Fruit fly (Drosophila melanogaster): ENCODE data around the gene Naa60.

Naa60 gene

DNA sequence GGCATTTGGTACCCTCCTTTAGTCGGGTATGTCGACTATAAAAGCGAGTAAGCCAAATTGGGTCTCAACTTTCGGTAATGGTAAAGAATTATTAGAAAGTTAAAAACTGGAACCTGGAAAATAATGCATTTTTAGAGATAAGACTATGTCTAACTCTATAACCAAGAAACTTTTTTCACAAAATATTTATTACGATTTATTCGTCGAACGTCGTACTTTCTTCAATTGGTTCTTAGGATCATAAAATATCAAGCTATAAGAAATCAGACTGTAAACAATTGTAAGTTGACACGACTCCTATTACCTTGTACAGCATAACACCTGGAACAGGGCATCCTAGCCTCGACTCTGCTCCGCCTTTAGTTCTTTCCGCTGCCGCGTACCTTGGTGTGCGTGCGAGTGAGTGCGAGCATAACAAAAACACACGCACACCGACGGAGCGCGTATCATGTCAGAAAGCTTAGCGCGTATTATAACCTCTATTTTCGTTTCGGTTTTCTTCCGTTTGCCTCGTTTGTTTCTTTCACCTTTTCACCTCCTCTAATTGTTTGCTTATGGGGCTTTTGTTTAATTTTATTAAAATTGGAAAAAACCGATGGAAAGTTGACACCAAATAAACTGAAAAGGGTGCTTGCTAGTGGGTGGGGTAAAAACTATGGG lies 33.7 kb upstream of the Naa60 start (continued):
- TF ChIP-seq NC2β (GFP tag; optimal IDR thresholded peaks at IDR 0.05) (peak; percentile 94), CG16863 (GFP tag; optimal IDR thresholded peaks at IDR 0.05) (peak; percentile 96), dati (GFP tag; IDR thresholded peaks at IDR 0.05) (peak; percentile 26; the same call in 1 of the 2 replicates), Dek (tag; optimal IDR thresholded peaks at IDR 0.05) (peak; percentile 94), eyg (GFP tag; optimal IDR thresholded peaks at IDR 0.05) (peak; percentile 95), Bgb (GFP tag; IDR thresholded peaks at IDR 0.05; ENCODE audit: partially characterized antibody) (no peak), Bteb2 (GFP tag; optimal IDR thresholded peaks at IDR 0.05) (peak; percentile 96), cato (GFP tag; optimal IDR thresholded peaks at IDR 0.05; ENCODE audit: borderline replicate concordance) (peak; percentile 96), CG5953 (GFP tag; IDR thresholded peaks at IDR 0.05) (no peak; the same call in 1 of the 2 replicates), CG11398 (GFP tag; optimal IDR thresholded peaks at IDR 0.05) (peak; percentile 93), NC2α (GFP tag; optimal IDR thresholded peaks at IDR 0.05) (peak; percentile 93), croc (GFP tag; conservative IDR thresholded peaks at IDR 0.05) (peak; percentile 86), CoRest (tag; optimal IDR thresholded peaks at IDR 0.05) (peak; percentile 99), ap (GFP tag; IDR thresholded peaks at IDR 0.05) (peak; percentile 75; the same call in 1 of the 2 replicates), tin (GFP tag; optimal IDR thresholded peaks at IDR 0.05) (peak; percentile 96), CG4424 (GFP tag; optimal IDR thresholded peaks at IDR 0.05) (peak; percentile 97), Fer2 (tag; optimal IDR thresholded peaks at IDR 0.05) (peak; percentile 88), Spps (tag; optimal IDR thresholded peaks at IDR 0.05) (peak; percentile 86), vfl (GFP tag; optimal IDR thresholded peaks at IDR 0.05) (peak; percentile 93), Adf1 (GFP tag; IDR thresholded peaks at IDR 0.05) (no peak), maf-S (GFP tag; optimal IDR thresholded peaks at IDR 0.05) (peak; percentile 97), CG13287 (GFP tag; IDR thresholded peaks at IDR 0.05; ENCODE audit: partially characterized antibody) (no peak), CG18764 (GFP tag; optimal IDR thresholded peaks at IDR 0.05) (peak; percentile 89), CG5180 (GFP tag; optimal IDR thresholded peaks at IDR 0.05) (peak; percentile 89), ara (GFP tag; IDR thresholded peaks at IDR 0.05) (peak; percentile 83), CG14014 (GFP tag; IDR thresholded peaks at IDR 0.05) (peak; percentile 86), CG18011 (GFP tag; optimal IDR thresholded peaks at IDR 0.05) (peak; percentile 85), kay (GFP tag; optimal IDR thresholded peaks at IDR 0.05) (peak; percentile 95), repo (GFP tag; optimal IDR thresholded peaks at IDR 0.05) (peak; percentile 92), CG7271 (tag; optimal IDR thresholded peaks at IDR 0.05) (no peak), GATAe (GFP tag; conservative IDR thresholded peaks at IDR 0.05) (peak; percentile 77), sima (GFP tag; optimal IDR thresholded peaks at IDR 0.05) (peak; percentile 80), Usf (GFP tag; optimal IDR thresholded peaks at IDR 0.05) (peak; percentile 93), CG2712 (tag; optimal IDR thresholded peaks at IDR 0.05) (peak; percentile 96), CG43689 (GFP tag; IDR thresholded peaks at IDR 0.05) (peak; percentile 75), CG16813 (GFP tag; IDR thresholded peaks at IDR 0.05; ENCODE audit: partially characterized antibody) (no peak), Abd-B (GFP tag; optimal IDR thresholded peaks at IDR 0.05) (peak; percentile 95), slbo (GFP tag; IDR thresholded peaks at IDR 0.05) (peak; percentile 89), CG8765 (GFP tag; IDR thresholded peaks at IDR 0.05) (no peak), bcd (GFP tag; optimal IDR thresholded peaks at IDR 0.05) (peak; percentile 98), CG10462 (GFP tag; optimal IDR thresholded peaks at IDR 0.05) (peak; percentile 93), Mrtf (GFP tag; IDR thresholded peaks at IDR 0.05) (peak; percentile 87), gem (tag; optimal IDR thresholded peaks at IDR 0.05) (peak; percentile 98), Gug (GFP tag; IDR thresholded peaks at IDR 0.05) (peak; percentile 91), ftz-f1 (GFP tag; optimal IDR thresholded peaks at IDR 0.05) (peak; percentile 24), peb (GFP tag; IDR thresholded peaks at IDR 0.05) (peak; percentile 84), CG13424 (tag; optimal IDR thresholded peaks at IDR 0.05) (peak; percentile 97), CG15696 (tag; optimal IDR thresholded peaks at IDR 0.05) (peak; percentile 78), CG2875 (GFP tag; optimal IDR thresholded peaks at IDR 0.05) (peak; percentile 86), CG16779 (GFP tag; IDR thresholded peaks at IDR 0.05) (peak; percentile 59; the same call in 1 of the 2 replicates)
